Fruit fly (Drosophila melanogaster) whole organism, wandering third instar larva: Measurements from ENCODE around the gene CG15429.
A peak's percentile ranks its signal among the peaks of the same experiment; 100 is the strongest.

ENCODE experiments used
- CG32264 ChIP-seq: fragments of 200-800 bp; sonication (Bioruptor generic); optimal IDR thresholded peaks from 2 replicates; lab custom pipeline; 2016; ENCODE audit warnings: missing biosample characterization, missing genetic modification characterization
- Hr78 ChIP-seq: fragments of >200 bp; optimal IDR thresholded peaks from 2 replicates; lab custom pipeline; 2017; ENCODE audit warnings: missing biosample characterization, missing genetic modification characterization
- Sp1 ChIP-seq: fragments of 200-800 bp; sonication (Bioruptor generic); optimal IDR thresholded peaks from 3 replicates; lab custom pipeline; 2019; ENCODE audit warnings: missing biosample characterization, mild to moderate bottlenecking, missing genetic modification characterization, moderate library complexity
- br ChIP-seq: fragments of 200-800 bp; sonication (Bioruptor generic); optimal IDR thresholded peaks from 2 replicates; lab custom pipeline; 2016; ENCODE audit warnings: missing biosample characterization, missing genetic modification characterization
- foxo ChIP-seq, 2 experiments: fragments of 200-800 bp; sonication (Bioruptor generic); optimal IDR thresholded peaks; 2 replicates in 1 of 2; 3 replicates in 1 of 2; lab custom pipeline; 2016 to 2017; ENCODE audit warnings: missing biosample characterization in 2 of 2, missing genetic modification characterization in 2 of 2
- fru ChIP-seq: fragments of 200-800 bp; sonication (Bioruptor generic); optimal IDR thresholded peaks from 3 replicates; lab custom pipeline; 2016; ENCODE audit warnings: missing biosample characterization, mild to moderate bottlenecking, missing genetic modification characterization
- jim ChIP-seq: fragments of 175-275, 200-325 bp; sonication (Bioruptor generic); optimal IDR thresholded peaks from 2 replicates; lab custom pipeline; 2016; ENCODE audit warnings: missing biosample characterization, mild to moderate bottlenecking, missing genetic modification characterization
- lola ChIP-seq: fragments of >200 bp; optimal IDR thresholded peaks from 2 replicates; lab custom pipeline; 2017; ENCODE audit warnings: missing biosample characterization, missing genetic modification characterization
- pan ChIP-seq: fragments of >200 bp; optimal IDR thresholded peaks from 2 replicates; lab custom pipeline; 2017
- psq ChIP-seq: fragments of 200-800 bp; sonication (Bioruptor generic); optimal IDR thresholded peaks from 3 replicates; lab custom pipeline; 2017; ENCODE audit warnings: missing biosample characterization, mild to moderate bottlenecking, missing genetic modification characterization, moderate library complexity
- rgr ChIP-seq: fragments of 200-800 bp; sonication (Bioruptor generic); optimal IDR thresholded peaks from 3 replicates; lab custom pipeline; 2016; ENCODE audit warnings: missing biosample characterization, mild to moderate bottlenecking, missing genetic modification characterization
- sv ChIP-seq: fragments of 200-800 bp; sonication (Bioruptor generic); optimal IDR thresholded peaks from 3 replicates; lab custom pipeline; 2016; ENCODE audit warnings: missing biosample characterization, missing genetic modification characterization
- usp ChIP-seq: fragments of >200 bp; optimal IDR thresholded peaks from 2 replicates; lab custom pipeline; 2017; ENCODE audit warnings: missing biosample characterization, missing genetic modification characterization

DNA sequence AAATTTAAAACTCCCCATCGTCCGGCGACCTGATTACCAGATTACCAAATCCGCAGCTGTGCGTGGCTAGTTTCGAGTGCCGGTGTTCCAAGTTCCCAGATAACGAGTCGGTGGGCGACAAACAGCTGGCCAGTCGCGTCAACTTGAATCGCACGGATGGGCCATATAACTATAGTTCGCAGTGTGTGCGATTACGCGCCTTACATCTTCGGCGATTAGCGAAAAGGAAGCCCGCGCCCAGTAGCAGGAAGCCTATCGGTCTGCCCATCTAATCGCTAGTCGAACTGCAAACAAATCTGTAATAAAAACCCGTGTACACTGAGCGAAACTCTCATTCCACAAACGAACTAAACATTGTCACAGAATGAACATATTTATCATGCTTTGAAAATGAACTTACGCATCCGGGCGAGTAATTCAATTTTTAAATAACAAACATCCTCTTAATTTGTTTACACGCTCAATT is 17.8 kb upstream of the CG15429 start:
- no peak for TF ChIP-seq psq (GFP tag; lab: Kevin White, UChicago)
- no peak for TF ChIP-seq Hr78 (GFP tag; lab: Kevin White, UChicago)
- peak in 1 of 2 experiments; percentile 7 for TF ChIP-seq foxo (GFP tag; optimal IDR thresholded peaks at IDR 0.05; lab: Kevin White, UChicago)
- no peak for TF ChIP-seq rgr (GFP tag; lab: Kevin White, UChicago)
- no peak for TF ChIP-seq usp (GFP tag; lab: Kevin White, UChicago)
- no peak for TF ChIP-seq Sp1 (GFP tag; lab: Kevin White, UChicago)
- TF ChIP-seq lola: no peak
- TF ChIP-seq sv (GFP tag; lab: Kevin White, UChicago): no peak
- no peak for TF ChIP-seq fru (GFP tag; lab: Kevin White, UChicago)
- TF ChIP-seq CG32264 (GFP tag; lab: Kevin White, UChicago): no peak
- no peak for TF ChIP-seq pan
- TF ChIP-seq br (GFP tag; lab: Kevin White, UChicago): no peak
- no peak for TF ChIP-seq jim (GFP tag; lab: Kevin White, UChicago)
